Fruit fly (Drosophila melanogaster) whole organism, embryonic: Measurements from ENCODE around the gene Ten-m.

ENCODE experiments used
- Abd-B ChIP-seq: fragments of 200-800 bp; sonication (Bioruptor generic); optimal IDR thresholded peaks from 2 replicates; lab custom pipeline; 2018; ENCODE audit warnings: missing biosample characterization, mild to moderate bottlenecking, missing genetic modification characterization, moderate library complexity
- Ada2b ChIP-seq: fragments of 200-800 bp; sonication (Bioruptor generic); IDR thresholded peaks from 2 replicates; pipeline ENCODE4 v1.3.6; 2022; ENCODE audit warnings: missing biosample characterization, missing genetic modification characterization
- Bgb ChIP-seq: fragments of 200-800 bp; sonication (Bioruptor generic); IDR thresholded peaks from 2 replicates; pipeline ENCODE4 v1.3.6; 2022; ENCODE audit warnings: missing biosample characterization, missing genetic modification characterization; ENCODE audit not compliant: partially characterized antibody
- CG10321 ChIP-seq: fragments of 200-800 bp; sonication (Bioruptor generic); IDR thresholded peaks from 2 replicates; pipeline ENCODE4 v1.3.6; 2022; ENCODE audit warnings: missing biosample characterization, missing genetic modification characterization
- CG10431 ChIP-seq: fragments of 200-800 bp; sonication (Bioruptor generic); optimal IDR thresholded peaks from 3 replicates; lab custom pipeline; 2018; ENCODE audit warnings: missing biosample characterization, mild to moderate bottlenecking, missing genetic modification characterization
- CG10462 ChIP-seq: fragments of 200-800 bp; sonication (Bioruptor generic); optimal IDR thresholded peaks from 2 replicates; lab custom pipeline; 2016; ENCODE audit warnings: missing biosample characterization, missing genetic modification characterization
- CG11456 ChIP-seq: fragments of 200-800 bp; sonication (Bioruptor generic); IDR thresholded peaks from 3 replicates; pipeline ENCODE4 v1.3.6; 2022; ENCODE audit warnings: missing biosample characterization, missing genetic modification characterization
- CG11504 ChIP-seq: fragments of 200-800 bp; sonication (Bioruptor generic); optimal IDR thresholded peaks from 3 replicates; lab custom pipeline; 2019; ENCODE audit warnings: missing biosample characterization, mild to moderate bottlenecking, missing genetic modification characterization, moderate library complexity
- CG12071 ChIP-seq: fragments of 200-800 bp; sonication (Bioruptor generic); optimal IDR thresholded peaks from 3 replicates; lab custom pipeline; 2018; ENCODE audit warnings: missing biosample characterization, mild to moderate bottlenecking, missing genetic modification characterization
- CG13624 ChIP-seq: fragments of 200-800 bp; sonication (Bioruptor generic); optimal IDR thresholded peaks from 2 replicates; lab custom pipeline; 2016; ENCODE audit warnings: missing biosample characterization, missing genetic modification characterization
- CG14710 ChIP-seq: fragments of 200-800 bp; sonication (Bioruptor generic); optimal IDR thresholded peaks from 3 replicates; lab custom pipeline; 2019; ENCODE audit warnings: missing biosample characterization, mild to moderate bottlenecking, missing genetic modification characterization, moderate library complexity
- CG15011 ChIP-seq: fragments of 200-800 bp; sonication (Bioruptor generic); optimal IDR thresholded peaks from 3 replicates; lab custom pipeline; 2018; ENCODE audit warnings: missing biosample characterization, mild to moderate bottlenecking, missing genetic modification characterization
- CG15696 ChIP-seq: fragments of 200-800 bp; sonication (Bioruptor generic); optimal IDR thresholded peaks from 2 replicates; lab custom pipeline; 2019; ENCODE audit warnings: missing biosample characterization, mild to moderate bottlenecking, missing genetic modification characterization, moderate library complexity
- CG16863 ChIP-seq: fragments of 200-800 bp; sonication (Bioruptor generic); optimal IDR thresholded peaks from 3 replicates; lab custom pipeline; 2016; ENCODE audit warnings: missing biosample characterization, missing genetic modification characterization
- CG17328 ChIP-seq: fragments of 200-800 bp; sonication (Bioruptor generic); IDR thresholded peaks from 2 replicates; pipeline ENCODE4 v1.3.6; 2022; ENCODE audit warnings: missing biosample characterization, missing genetic modification characterization
- CG34376 ChIP-seq: fragments of 200-800 bp; sonication (Bioruptor generic); optimal IDR thresholded peaks from 2 replicates; lab custom pipeline; 2018; ENCODE audit warnings: missing biosample characterization, mild to moderate bottlenecking, missing genetic modification characterization
- CG42726 ChIP-seq: fragments of 200-800 bp; sonication (Bioruptor generic); IDR thresholded peaks from 2 replicates; pipeline ENCODE4 v1.3.6; 2022; ENCODE audit warnings: missing biosample characterization, missing genetic modification characterization; ENCODE audit not compliant: partially characterized antibody
- CG7271 ChIP-seq: fragments of 200-800 bp; sonication (Bioruptor generic); optimal IDR thresholded peaks from 2 replicates; lab custom pipeline; 2018; ENCODE audit warnings: missing biosample characterization, mild to moderate bottlenecking, missing genetic modification characterization, moderate library complexity
- CG7556 ChIP-seq: fragments of 200-800 bp; sonication (Bioruptor generic); optimal IDR thresholded peaks from 2 replicates; lab custom pipeline; 2017; ENCODE audit warnings: missing biosample characterization, mild to moderate bottlenecking, missing genetic modification characterization
- CG7987 ChIP-seq: fragments of 200-800 bp; sonication (Bioruptor generic); optimal IDR thresholded peaks from 2 replicates; lab custom pipeline; 2018; ENCODE audit warnings: missing biosample characterization, mild to moderate bottlenecking, missing genetic modification characterization, moderate library complexity
- CG8359 ChIP-seq: fragments of 200-800 bp; sonication (Bioruptor generic); optimal IDR thresholded peaks from 2 replicates; lab custom pipeline; 2017; ENCODE audit warnings: missing biosample characterization, mild to moderate bottlenecking, missing genetic modification characterization, borderline replicate concordance
- CG9437 ChIP-seq: fragments of 200-800 bp; sonication (Bioruptor generic); optimal IDR thresholded peaks from 2 replicates; lab custom pipeline; 2018; ENCODE audit warnings: missing biosample characterization, mild to moderate bottlenecking, missing genetic modification characterization
- CoRest ChIP-seq: fragments of 200-800 bp; sonication (Bioruptor generic); optimal IDR thresholded peaks from 3 replicates; lab custom pipeline; 2018; ENCODE audit warnings: missing biosample characterization, mild to moderate bottlenecking, missing genetic modification characterization, moderate library complexity
- CrebB ChIP-seq: fragments of 200-800 bp; sonication (Bioruptor generic); optimal IDR thresholded peaks from 3 replicates; lab custom pipeline; 2018; ENCODE audit warnings: missing biosample characterization, mild to moderate bottlenecking, missing genetic modification characterization
- Eip74EF ChIP-seq, 2 experiments: fragments of 200-800 bp in 1 of 2; fragments of >200 bp in 1 of 2; sonication (Bioruptor generic) in 1 of 2; optimal IDR thresholded peaks; 2 replicates each; lab custom pipeline; 2017 to 2019; ENCODE audit warnings: missing biosample characterization in 2 of 2, missing genetic modification characterization in 2 of 2, mild to moderate bottlenecking in 1 of 2, moderate library complexity in 1 of 2
- Mad ChIP-seq: fragments of 200-800 bp; sonication (Bioruptor generic); optimal IDR thresholded peaks from 2 replicates; lab custom pipeline; 2016; ENCODE audit warnings: missing biosample characterization, missing genetic modification characterization
- Nf-YB ChIP-seq: fragments of 200-800 bp; sonication (Bioruptor generic); optimal IDR thresholded peaks from 3 replicates; lab custom pipeline; 2019; ENCODE audit warnings: missing biosample characterization, mild to moderate bottlenecking, missing genetic modification characterization, moderate library complexity
- Optix ChIP-seq: fragments of 200-800 bp; sonication (Bioruptor generic); IDR thresholded peaks from 3 replicates; pipeline ENCODE4 v1.3.6; 2022; ENCODE audit warnings: missing biosample characterization, missing genetic modification characterization
- Poxn ChIP-seq: fragments of 200-800 bp; sonication (Bioruptor generic); IDR thresholded peaks from 2 replicates; pipeline ENCODE4 v1.3.6; 2022; ENCODE audit warnings: missing biosample characterization, missing genetic modification characterization
- Side ChIP-seq: fragments of 200-800 bp; sonication (Bioruptor generic); optimal IDR thresholded peaks from 2 replicates; lab custom pipeline; 2016; ENCODE audit warnings: missing biosample characterization, missing genetic modification characterization
- az2 ChIP-seq: fragments of 200-800 bp; sonication (Bioruptor generic); optimal IDR thresholded peaks from 3 replicates; lab custom pipeline; 2016; ENCODE audit warnings: missing biosample characterization, missing genetic modification characterization
- chinmo ChIP-seq: fragments of 200-800 bp; sonication (Bioruptor generic); IDR thresholded peaks from 4 replicates; pipeline ENCODE4 v1.3.6; 2022; ENCODE audit warnings: missing biosample characterization, missing genetic modification characterization; ENCODE audit not compliant: partially characterized antibody
- corto ChIP-seq: fragments of 200-800 bp; sonication (Bioruptor generic); optimal IDR thresholded peaks from 2 replicates; lab custom pipeline; 2016; ENCODE audit warnings: missing biosample characterization, mild to moderate bottlenecking, missing genetic modification characterization, moderate library complexity
- dm ChIP-seq: fragments of 200-800 bp; sonication (Bioruptor generic); optimal IDR thresholded peaks from 3 replicates; lab custom pipeline; 2016; ENCODE audit warnings: missing biosample characterization, missing genetic modification characterization
- fd64A ChIP-seq: fragments of 200-800 bp; sonication (Bioruptor generic); optimal IDR thresholded peaks from 3 replicates; lab custom pipeline; 2018; ENCODE audit warnings: missing biosample characterization, mild to moderate bottlenecking, missing genetic modification characterization
- gem ChIP-seq: fragments of 200-800 bp; sonication (Bioruptor generic); optimal IDR thresholded peaks from 2 replicates; lab custom pipeline; 2019; ENCODE audit warnings: missing biosample characterization, mild to moderate bottlenecking, missing genetic modification characterization, moderate library complexity
- gro ChIP-seq: fragments of 200-800 bp; sonication (Bioruptor generic); optimal IDR thresholded peaks from 2 replicates; lab custom pipeline; 2016; ENCODE audit warnings: missing biosample characterization, missing genetic modification characterization
- gsb ChIP-seq: fragments of 200-800 bp; sonication (Bioruptor generic); IDR thresholded peaks from 2 replicates; pipeline ENCODE4 v1.3.6; 2022; ENCODE audit warnings: missing biosample characterization, missing genetic modification characterization
- inv ChIP-seq: fragments of 200-800 bp; sonication (Bioruptor generic); IDR thresholded peaks from 2 replicates; pipeline ENCODE4 v1.3.6; 2022; ENCODE audit warnings: missing biosample characterization, missing genetic modification characterization; ENCODE audit not compliant: partially characterized antibody
- ken ChIP-seq: fragments of 200-800 bp; sonication (Bioruptor generic); IDR thresholded peaks from 3 replicates; pipeline ENCODE4 v1.3.6; 2022; ENCODE audit warnings: missing biosample characterization, missing genetic modification characterization
- onecut ChIP-seq: fragments of 200-800 bp; sonication (Bioruptor generic); IDR thresholded peaks from 2 replicates; pipeline ENCODE4 v1.3.6; 2022; ENCODE audit warnings: missing biosample characterization, missing genetic modification characterization
- pros ChIP-seq: fragments of 200-800 bp; sonication (Bioruptor generic); optimal IDR thresholded peaks from 3 replicates; lab custom pipeline; 2019; ENCODE audit warnings: missing biosample characterization, mild to moderate bottlenecking, missing genetic modification characterization, moderate library complexity
- shn ChIP-seq: fragments of 200-800 bp; sonication (Bioruptor generic); optimal IDR thresholded peaks from 3 replicates; lab custom pipeline; 2016; ENCODE audit warnings: missing biosample characterization, missing genetic modification characterization
- so ChIP-seq: fragments of 200-800 bp; sonication (Bioruptor generic); IDR thresholded peaks from 3 replicates; pipeline ENCODE4 v1.3.6; 2022; ENCODE audit warnings: missing biosample characterization, missing genetic modification characterization
- stc ChIP-seq: fragments of 200-800 bp; sonication (Bioruptor generic); IDR thresholded peaks from 2 replicates; pipeline ENCODE4 v1.3.6; 2022; ENCODE audit warnings: missing biosample characterization, missing genetic modification characterization
- unc-4 ChIP-seq: fragments of 200-800 bp; sonication (Bioruptor generic); IDR thresholded peaks from 2 replicates; pipeline ENCODE4 v1.3.6; 2022; ENCODE audit warnings: missing biosample characterization, missing genetic modification characterization; ENCODE audit not compliant: partially characterized antibody
- vfl ChIP-seq: fragments of 200-800 bp; sonication (Bioruptor generic); optimal IDR thresholded peaks from 2 replicates; lab custom pipeline; 2016; ENCODE audit warnings: missing biosample characterization, missing genetic modification characterization
- zf30C ChIP-seq: fragments of 200-800 bp; sonication (Bioruptor generic); optimal IDR thresholded peaks from 3 replicates; lab custom pipeline; 2018; ENCODE audit warnings: missing biosample characterization, mild to moderate bottlenecking, missing genetic modification characterization

Gene Ten-m

dm6 chr3L:22287994-22288766 is 119.5 kb downstream of the Ten-m start, which contains the start of the genes Hem and IleRS (continued):
- TF ChIP-seq Mad (peak; percentile 79), CG42726 (peak; percentile 54; the same call in 1 of the 2 replicates), CG17328 (peak; percentile 89), Ada2b (GFP tag; lab: Robert Waterston, UW) (peak; percentile 85), CG7556 (peak; percentile 93), so (GFP tag; lab: Robert Waterston, UW) (peak; percentile 87), az2 (GFP tag; lab: Kevin White, UChicago) (peak; percentile 96), Nf-YB (GFP tag; lab: Kevin White, UChicago) (peak; percentile 82), inv (GFP tag; lab: Robert Waterston, UW) (peak; percentile 64; the same call in 1 of the 2 replicates), CG16863 (GFP tag; lab: Kevin White, UChicago) (peak; percentile 83), CG7271 (tag; lab: Kevin White, UChicago) (peak; percentile 72), Poxn (peak; percentile 55), gsb (0 out of 2 replicates have a peak, but pooled peaks have one; percentile 34), dm (GFP tag; lab: Kevin White, UChicago) (peak; percentile 91), CG12071 (peak; percentile 74), CG10321 (GFP tag; lab: Robert Waterston, UW) (peak; percentile 43; the same call in 1 of the 2 replicates), gro (GFP tag; lab: Kevin White, UChicago) (no peak), CoRest (tag; lab: Kevin White, UChicago) (peak; percentile 96), unc-4 (peak; percentile 82), CG15696 (peak; percentile 89), zf30C (GFP tag; lab: Kevin White, UChicago) (peak; percentile 97), CG7987 (GFP tag; lab: Kevin White, UChicago) (peak; percentile 58), CG10431 (GFP tag; lab: Kevin White, UChicago) (no peak), CG8359 (peak; percentile 70), fd64A (GFP tag; lab: Kevin White, UChicago) (no peak), onecut (GFP tag; lab: Robert Waterston, UW) (peak; percentile 85), Eip74EF (GFP tag; optimal IDR thresholded peaks at IDR 0.05; lab: Kevin White, UChicago) (no peak), CG11456 (peak; percentile 91), CrebB (peak; percentile 75), CG13624 (GFP tag; lab: Kevin White, UChicago) (peak; percentile 90), CG14710 (peak; percentile 96), corto (peak; percentile 39), CG9437 (GFP tag; lab: Kevin White, UChicago) (peak; percentile 88), gem (tag; lab: Kevin White, UChicago) (peak; percentile 97), CG10462 (GFP tag; lab: Kevin White, UChicago) (peak; percentile 86), Abd-B (peak; percentile 94), Side (GFP tag; lab: Kevin White, UChicago) (peak; percentile 84), Bgb (peak; percentile 81), shn (GFP tag; lab: Kevin White, UChicago) (peak; percentile 75), CG11504 (tag; lab: Kevin White, UChicago) (no peak), chinmo (GFP tag; lab: Robert Waterston, UW) (peak; percentile 86; the same call in 3 of the 4 replicates), CG34376 (GFP tag; lab: Kevin White, UChicago) (peak; percentile 35), vfl (GFP tag; lab: Kevin White, UChicago) (peak; percentile 73), ken (GFP tag; lab: Robert Waterston, UW) (peak; percentile 81), CG15011 (peak; percentile 69), pros (GFP tag; lab: Kevin White, UChicago) (no peak), stc (GFP tag; lab: Robert Waterston, UW) (peak; percentile 88), Optix (GFP tag; lab: Robert Waterston, UW) (peak; percentile 53)
